Fruit fly (Drosophila melanogaster): ENCODE data around the gene psd.

psd gene

DNA sequence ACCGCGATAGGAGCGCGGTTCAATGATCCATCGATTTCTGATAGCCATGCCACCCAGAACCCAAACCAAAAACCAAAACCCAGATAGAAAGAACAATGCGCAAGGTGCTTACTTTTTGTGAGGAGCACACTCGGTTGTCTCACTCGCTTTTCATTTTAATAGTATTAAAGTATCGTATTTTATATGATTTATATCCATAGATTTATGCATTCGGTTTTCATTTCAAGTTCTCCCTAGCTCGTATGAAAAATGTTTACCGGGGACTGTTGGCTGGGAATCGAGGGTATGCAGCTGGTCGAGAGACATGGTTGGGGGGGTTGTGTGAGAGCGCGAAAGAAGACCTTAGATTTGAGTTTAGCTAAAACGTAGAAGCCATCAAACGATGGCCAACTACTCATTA lies 7.3 kb upstream of the psd start (continued):
- TF ChIP-seq Asciz (GFP tag; optimal IDR thresholded peaks at IDR 0.05) = no peak
- peak; percentile 33; the same call in 1 of the 2 replicates for TF ChIP-seq CG7372 (GFP tag; IDR thresholded peaks at IDR 0.05)
- TF ChIP-seq so (GFP tag; IDR thresholded peaks at IDR 0.05) = peak; percentile 73; the same call in 2 of the 3 replicates
- TF ChIP-seq klu (GFP tag; IDR thresholded peaks at IDR 0.05) = no peak
- TF ChIP-seq gem (tag; optimal IDR thresholded peaks at IDR 0.05) = peak; percentile 59
- TF ChIP-seq en (GFP tag; optimal IDR thresholded peaks at IDR 0.05) = no peak
- TF ChIP-seq sc (optimal IDR thresholded peaks at IDR 0.05) = no peak
- no peak for TF ChIP-seq sc (GFP tag; optimal IDR thresholded peaks at IDR 0.05)
- TF ChIP-seq CG11695 (GFP tag; IDR thresholded peaks at IDR 0.05) = peak; percentile 40; the same call in 2 of the 3 replicates
- TF ChIP-seq dysf (GFP tag; IDR thresholded peaks at IDR 0.05) = peak; percentile 69; the same call in 2 of the 3 replicates
- TF ChIP-seq CG1233 (GFP tag; optimal IDR thresholded peaks at IDR 0.05) = peak; percentile 9
- TF ChIP-seq Aef1 (GFP tag; IDR thresholded peaks at IDR 0.05) = 0 out of 3 replicates have a peak, but pooled peaks have one; percentile 17
- no peak for TF ChIP-seq CG12299 (tag; optimal IDR thresholded peaks at IDR 0.05)
- peak; percentile 63; the same call in 1 of the 3 replicates for TF ChIP-seq ken (GFP tag; IDR thresholded peaks at IDR 0.05)
- peak; percentile 43 for TF ChIP-seq CG9727 (GFP tag; optimal IDR thresholded peaks at IDR 0.05)
- no peak for TF ChIP-seq wek (GFP tag; optimal IDR thresholded peaks at IDR 0.05)
- peak; percentile 84 for TF ChIP-seq row (GFP tag; IDR thresholded peaks at IDR 0.05)
- peak; percentile 9 for TF ChIP-seq Mad (GFP tag; optimal IDR thresholded peaks at IDR 0.05)
- TF ChIP-seq Sox102F (GFP tag; optimal IDR thresholded peaks at IDR 0.05) = peak; percentile 66
- TF ChIP-seq bab2 (GFP tag; optimal IDR thresholded peaks at IDR 0.05) = peak; percentile 14
- TF ChIP-seq Hr3 (GFP tag; optimal IDR thresholded peaks at IDR 0.05) = no peak
- peak in 1 of 2 experiments; percentile 8 for TF ChIP-seq Pdp1 (GFP tag; optimal IDR thresholded peaks at IDR 0.05)
- no peak; the same call in 1 of the 2 replicates for TF ChIP-seq onecut (GFP tag; IDR thresholded peaks at IDR 0.05)
- TF ChIP-seq CG11504 (tag; optimal IDR thresholded peaks at IDR 0.05) = peak; percentile 43
- TF ChIP-seq Ada2b (GFP tag; IDR thresholded peaks at IDR 0.05) = peak; percentile 35; the same call in 1 of the 2 replicates
- TF ChIP-seq CG13624 (GFP tag; optimal IDR thresholded peaks at IDR 0.05) = peak; percentile 8
- TF ChIP-seq fd3F (GFP tag; optimal IDR thresholded peaks at IDR 0.05) = peak; percentile 42
- peak; percentile 77 for TF ChIP-seq lmd (GFP tag; IDR thresholded peaks at IDR 0.05)
- TF ChIP-seq CG18599 (GFP tag; optimal IDR thresholded peaks at IDR 0.05) = peak; percentile 49
- TF ChIP-seq CG11093 (GFP tag; IDR thresholded peaks at IDR 0.05) = 0 out of 3 replicates have a peak, but pooled peaks have one; percentile 31
- no peak for TF ChIP-seq corto (GFP tag; optimal IDR thresholded peaks at IDR 0.05)
- peak; percentile 2 for TF ChIP-seq CG4820 (GFP tag; optimal IDR thresholded peaks at IDR 0.05)
- TF ChIP-seq ro (GFP tag; IDR thresholded peaks at IDR 0.05) = no peak
- no peak for TF ChIP-seq Antp (GFP tag; optimal IDR thresholded peaks at IDR 0.05)
- TF ChIP-seq zfh1 (GFP tag; IDR thresholded peaks at IDR 0.05) = peak; percentile 70
- TF ChIP-seq Med (GFP tag) = peak; percentile 91
- peak; percentile 45; the same call in 1 of the 2 replicates for TF ChIP-seq ranshi (GFP tag; IDR thresholded peaks at IDR 0.05)
- TF ChIP-seq vvl (GFP tag; IDR thresholded peaks at IDR 0.05) = peak; percentile 42; the same call in 1 of the 2 replicates
- peak; percentile 21 for TF ChIP-seq CG12155 (GFP tag; optimal IDR thresholded peaks at IDR 0.05)
- TF ChIP-seq grn (GFP tag; optimal IDR thresholded peaks at IDR 0.05) = no peak
- TF ChIP-seq fd96Cb (tag; optimal IDR thresholded peaks at IDR 0.05) = peak; percentile 23
- 0 out of 2 replicates have a peak, but pooled peaks have one; percentile 11 for TF ChIP-seq CG31224 (GFP tag; IDR thresholded peaks at IDR 0.05)
- TF ChIP-seq CG18619 (GFP tag; optimal IDR thresholded peaks at IDR 0.05) = peak; percentile 19
- peak; percentile 4 for TF ChIP-seq CG3281 (GFP tag; optimal IDR thresholded peaks at IDR 0.05)
- TF ChIP-seq CG13424 (tag; optimal IDR thresholded peaks at IDR 0.05) = peak; percentile 35
- TF ChIP-seq Meics (GFP tag; optimal IDR thresholded peaks at IDR 0.05) = no peak
- TF ChIP-seq pros (GFP tag; optimal IDR thresholded peaks at IDR 0.05) = no peak
- TF ChIP-seq CG11456 (GFP tag; IDR thresholded peaks at IDR 0.05) = peak; percentile 66; the same call in 2 of the 3 replicates
- TF ChIP-seq CG11696 (GFP tag; IDR thresholded peaks at IDR 0.05) = peak; percentile 53; the same call in 1 of the 2 replicates
- peak; percentile 12 for TF ChIP-seq CG18476 (GFP tag; optimal IDR thresholded peaks at IDR 0.05)
- peak; percentile 63 for TF ChIP-seq seq (GFP tag; IDR thresholded peaks at IDR 0.05)

All from whole organism, embryonic.